Fruit fly (Drosophila melanogaster) whole organism, pupa: Measurements from ENCODE around the gene Cep135.

ENCODE experiments used
- CG10348 ChIP-seq: fragments of 200-800 bp; sonication (Bioruptor generic); IDR thresholded peaks from 2 replicates; pipeline ENCODE4 v1.3.6; 2022; ENCODE audit warnings: missing biosample characterization, missing genetic modification characterization
- CG32121 ChIP-seq: fragments of 200-800 bp; sonication (Bioruptor generic); IDR thresholded peaks from 2 replicates; pipeline ENCODE4 v1.3.6; 2022; ENCODE audit warnings: missing biosample characterization, missing genetic modification characterization
- CG34367 ChIP-seq: fragments of 200-800 bp; sonication (Bioruptor generic); optimal IDR thresholded peaks from 2 replicates; lab custom pipeline; 2018; ENCODE audit warnings: missing biosample characterization, mild to moderate bottlenecking, missing genetic modification characterization
- CG8159 ChIP-seq: fragments of 200-800 bp; sonication (Bioruptor generic); optimal IDR thresholded peaks from 3 replicates; lab custom pipeline; 2018; ENCODE audit warnings: missing biosample characterization, mild to moderate bottlenecking, missing genetic modification characterization, moderate library complexity
- CG8301 ChIP-seq: fragments of 200-800 bp; sonication (Bioruptor generic); optimal IDR thresholded peaks from 2 replicates; lab custom pipeline; 2018; ENCODE audit warnings: missing biosample characterization, mild to moderate bottlenecking, missing genetic modification characterization
- EcR ChIP-seq: fragments of 200-800 bp; sonication (Bioruptor generic); optimal IDR thresholded peaks from 3 replicates; lab custom pipeline; 2019; ENCODE audit warnings: missing biosample characterization, missing genetic modification characterization, mild to moderate bottlenecking, moderate library complexity, missing genetic modification reagents
- Snoo ChIP-seq: fragments of 200-800 bp; sonication (Bioruptor generic); optimal IDR thresholded peaks from 3 replicates; lab custom pipeline; 2017; ENCODE audit warnings: missing biosample characterization, mild to moderate bottlenecking, missing genetic modification characterization, inconsistent platforms
- fd96Ca ChIP-seq: fragments of 200-800 bp; sonication (Bioruptor generic); IDR thresholded peaks from 3 replicates; pipeline ENCODE4 v1.3.6; 2022; ENCODE audit warnings: missing biosample characterization, missing genetic modification characterization

dm6 chr3L:15162988-15163387, 46.5 kb downstream of the Cep135 start:
- TF ChIP-seq EcR (no peak), CG10348 (GFP tag; lab: Robert Waterston, UW) (no peak), CG8159 (no peak), CG8301 (tag; lab: Kevin White, UChicago) (no peak), CG34367 (tag; lab: Kevin White, UChicago) (no peak), CG32121 (GFP tag; lab: Robert Waterston, UW) (no peak), Snoo (tag; lab: Kevin White, UChicago) (no peak), fd96Ca (GFP tag; lab: Robert Waterston, UW) (no peak)
